Worm (Caenorhabditis elegans): ENCODE data around the gene abu-6.
A peak's percentile ranks its signal among the peaks of the same experiment; 100 is the strongest.

abu-6 gene

ce11 chrV:5155516-5155915 is 6.2 kb downstream of the abu-6 start, which contains the start of gene srx-38:
srx-38 (minus strand) TSS chrV:5155616.
- TF ChIP-seq egl-27 (tag; optimal IDR thresholded peaks at IDR 0.05): no peak
- no peak for TF ChIP-seq ceh-9 (tag; optimal IDR thresholded peaks at IDR 0.05)
- no peak for TF ChIP-seq sea-2 (GFP tag; optimal IDR thresholded peaks at IDR 0.05)
- TF ChIP-seq nhr-76 (tag; optimal IDR thresholded peaks at IDR 0.05): no peak

ce11 chrV:5150880-5151279 is 10.8 kb downstream of the abu-6 start, which contains the start of gene srh-130:
srh-130 (plus strand) TSS chrV:5151180.
- TF ChIP-seq ztf-4 (tag; optimal IDR thresholded peaks at IDR 0.05) (no peak), unc-62 (GFP tag; optimal IDR thresholded peaks at IDR 0.05) (no peak), snpc-4 (tag; optimal IDR thresholded peaks at IDR 0.05) (no peak), ama-1 (optimal IDR thresholded peaks at IDR 0.05) (no peak), nhr-67 (tag; optimal IDR thresholded peaks at IDR 0.05) (no peak), ceh-16 (tag; optimal IDR thresholded peaks at IDR 0.05) (no peak), nhr-11 (tag; optimal IDR thresholded peaks at IDR 0.05) (no peak), egl-27 (tag; optimal IDR thresholded peaks at IDR 0.05) (no peak), elt-1 (tag; optimal IDR thresholded peaks at IDR 0.05) (no peak)

DNA sequence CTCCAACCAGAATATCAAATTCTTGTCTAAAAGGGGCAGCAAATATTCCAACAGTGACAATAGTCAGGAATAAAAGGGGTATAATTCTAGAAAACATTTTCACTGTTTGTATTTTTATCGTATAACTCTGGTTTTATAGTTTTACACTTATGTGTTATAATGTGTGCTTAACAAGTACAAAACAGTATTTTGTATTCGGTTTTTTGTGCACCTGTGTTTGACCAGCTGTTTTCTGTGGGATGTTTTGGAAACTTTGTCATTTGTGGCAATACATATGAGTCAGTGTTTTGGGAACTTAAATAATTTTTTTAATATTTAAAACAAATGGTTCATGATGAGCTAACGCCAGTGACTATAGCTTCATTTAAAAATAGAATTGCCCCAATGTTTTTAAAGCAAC is 15.3 kb downstream of the abu-6 start, which contains the start of gene F14F9.6:
TSS of gene F14F9.6 (minus strand) at position 101 of the 400 bp plus-strand sequence.
- TF ChIP-seq unc-62 (GFP tag; optimal IDR thresholded peaks at IDR 0.05) (no peak), fos-1 (tag; optimal IDR thresholded peaks at IDR 0.05) (no peak), skn-1 (tag; optimal IDR thresholded peaks at IDR 0.05) (no peak), jun-1 (tag; optimal IDR thresholded peaks at IDR 0.05) (no peak), nhr-28 (tag; optimal IDR thresholded peaks at IDR 0.05) (no peak)

ce11 chrV:5144541-5144940 is 17.2 kb downstream of the abu-6 start, which contains the start of gene F14F9.2:
F14F9.2 (plus strand) TSS chrV:5144841.
- TF ChIP-seq egl-5 (tag; optimal IDR thresholded peaks at IDR 0.05) (no peak), fkh-2 (tag; optimal IDR thresholded peaks at IDR 0.05) (no peak), tbx-2 (tag; optimal IDR thresholded peaks at IDR 0.05) (no peak), lin-39 (tag; optimal IDR thresholded peaks at IDR 0.05) (no peak), elt-2 (tag; optimal IDR thresholded peaks at IDR 0.05) (no peak), nhr-28 (tag; optimal IDR thresholded peaks at IDR 0.05) (no peak), skn-1 (tag; optimal IDR thresholded peaks at IDR 0.05) (no peak), mml-1 (tag; optimal IDR thresholded peaks at IDR 0.05) (no peak), R02D3.7 (tag; optimal IDR thresholded peaks at IDR 0.05) (no peak), ceh-82 (tag; optimal IDR thresholded peaks at IDR 0.05) (no peak), aly-2 (tag; optimal IDR thresholded peaks at IDR 0.05) (no peak), unc-62 (GFP tag; optimal IDR thresholded peaks at IDR 0.05) (no peak), mdl-1 (tag; optimal IDR thresholded peaks at IDR 0.05) (no peak), nhr-11 (tag; optimal IDR thresholded peaks at IDR 0.05) (no peak)

ce11 chrV:5143785-5144184 is 17.9 kb downstream of the abu-6 start, which contains the start of gene srh-129:
srh-129 (minus strand) TSS chrV:5143885.
- TF ChIP-seq sea-2 (GFP tag; optimal IDR thresholded peaks at IDR 0.05): no peak

DNA sequence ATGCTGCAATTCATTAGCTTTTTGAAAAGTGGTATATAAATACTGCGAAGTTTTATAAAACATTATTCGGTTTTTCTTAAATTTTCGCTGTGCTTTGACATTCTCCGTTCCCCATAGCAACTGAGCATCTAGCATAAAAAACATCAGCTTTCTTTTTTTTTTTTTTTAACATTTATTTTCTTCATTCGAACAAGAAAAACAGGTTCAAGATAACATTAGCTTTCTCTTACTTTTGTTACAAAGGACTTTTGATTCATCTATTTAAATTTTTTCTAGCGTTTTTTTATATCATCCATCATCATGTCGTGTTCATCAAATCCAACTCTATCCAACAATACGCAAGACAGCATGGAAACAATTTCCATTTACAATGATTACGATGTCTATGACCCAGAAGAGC is 23.8 kb downstream of the abu-6 start, which contains the start of gene F14F9.3:
TSS of gene F14F9.3 (plus strand) at position 301 of the 400 bp plus-strand sequence.
- TF ChIP-seq mml-1 (tag; optimal IDR thresholded peaks at IDR 0.05) (no peak), skn-1 (tag; optimal IDR thresholded peaks at IDR 0.05) (no peak), ama-1 (optimal IDR thresholded peaks at IDR 0.05) (no peak)

DNA sequence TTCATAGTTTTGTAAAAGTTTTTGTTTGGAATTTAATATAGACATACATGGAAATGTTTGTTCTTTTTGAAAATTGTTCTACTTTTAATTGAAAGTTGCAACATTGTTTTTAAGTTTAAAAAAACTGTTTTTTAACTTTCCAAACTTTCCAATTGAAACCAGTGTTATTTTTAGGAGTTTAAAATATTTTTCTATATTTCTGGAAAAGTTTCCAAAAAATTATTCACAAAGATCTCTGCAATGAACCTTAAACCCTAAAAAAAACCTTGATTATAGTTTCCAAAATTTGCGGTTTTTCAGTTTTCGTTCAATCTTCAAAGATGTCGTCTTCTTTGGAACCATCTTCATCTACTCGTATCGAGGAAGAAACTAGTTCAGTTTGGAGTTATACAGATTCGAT is 29.3 kb downstream of the abu-6 start, which contains the start of gene F14F9.4:
TSS of gene F14F9.4 (plus strand) at position 301 of the 400 bp plus-strand sequence.
- TF ChIP-seq lin-15B (tag; optimal IDR thresholded peaks at IDR 0.05) (no peak), tbx-2 (tag; optimal IDR thresholded peaks at IDR 0.05) (no peak), skn-1 (tag; optimal IDR thresholded peaks at IDR 0.05) (no peak)

DNA sequence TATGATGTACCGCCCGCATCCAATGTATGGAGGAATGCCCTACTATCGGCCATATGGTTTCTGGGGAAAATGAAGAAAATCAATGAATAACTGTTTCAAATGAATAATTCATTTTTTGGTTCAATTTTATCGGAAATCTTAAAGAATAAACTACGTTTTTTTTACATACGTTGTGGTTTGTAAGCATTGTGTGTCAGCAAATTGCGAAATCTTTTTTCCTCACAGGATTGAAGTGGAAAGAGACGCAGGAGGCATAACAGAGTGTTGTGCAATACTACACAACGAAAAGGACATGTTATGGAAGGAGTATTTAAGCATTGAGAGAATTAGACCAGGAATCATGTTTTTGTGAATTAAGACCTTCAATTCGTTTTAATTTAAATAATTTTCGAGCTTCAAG is 30.3 kb downstream of the abu-6 start:
- TF ChIP-seq elt-3 (tag; optimal IDR thresholded peaks at IDR 0.05): no peak
- TF ChIP-seq hmg-11 (tag; optimal IDR thresholded peaks at IDR 0.05): peak; percentile 26
- TF ChIP-seq pqm-1 (tag; optimal IDR thresholded peaks at IDR 0.05): peak; percentile 29
- peak; percentile 58 for TF ChIP-seq pha-4 (tag; optimal IDR thresholded peaks at IDR 0.05)
- no peak for TF ChIP-seq aly-2 (tag; optimal IDR thresholded peaks at IDR 0.05)
- peak; percentile 1 for TF ChIP-seq fkh-10 (GFP tag; optimal IDR thresholded peaks at IDR 0.05)
- TF ChIP-seq nhr-77 (tag; optimal IDR thresholded peaks at IDR 0.05): no peak
- peak; percentile 12 for TF ChIP-seq skn-1 (tag; optimal IDR thresholded peaks at IDR 0.05)
